Fruit fly (Drosophila melanogaster) whole organism, embryonic: ENCODE data around the gene sosie.
A peak's percentile ranks its signal among the peaks of the same experiment; 100 is the strongest.

Experiments
- Bdp1 ChIP-seq: fragments of 200-800 bp; sonication (Bioruptor generic); optimal IDR thresholded peaks from 3 replicates; lab custom pipeline; 2016; ENCODE audit warnings: missing biosample characterization, missing genetic modification characterization
- CG11085 ChIP-seq: fragments of 200-800 bp; sonication (Bioruptor generic); IDR thresholded peaks from 2 replicates; pipeline ENCODE4 v1.3.6; 2022; ENCODE audit warnings: missing biosample characterization, missing genetic modification characterization
- CG11696 ChIP-seq: fragments of 200-800 bp; sonication (Bioruptor generic); IDR thresholded peaks from 2 replicates; pipeline ENCODE4 v1.3.6; 2022; ENCODE audit warnings: missing biosample characterization, missing genetic modification characterization
- CG14860 ChIP-seq: fragments of 200-800 bp; sonication (Bioruptor generic); IDR thresholded peaks from 3 replicates; pipeline ENCODE4 v1.3.6; 2022; ENCODE audit warnings: missing biosample characterization, missing genetic modification characterization; ENCODE audit not compliant: partially characterized antibody
- CG1832 ChIP-seq: fragments of 200-800 bp; sonication (Bioruptor generic); optimal IDR thresholded peaks from 2 replicates; lab custom pipeline; 2017; ENCODE audit warnings: missing biosample characterization, mild to moderate bottlenecking, missing genetic modification characterization, inconsistent platforms
- CG18764 ChIP-seq: fragments of 200-800 bp; sonication (Bioruptor generic); optimal IDR thresholded peaks from 3 replicates; lab custom pipeline; 2016; ENCODE audit warnings: missing biosample characterization, missing genetic modification characterization
- CG2120 ChIP-seq: fragments of 200-800 bp; sonication (Bioruptor generic); optimal IDR thresholded peaks from 3 replicates; lab custom pipeline; 2016; ENCODE audit warnings: missing biosample characterization, missing genetic modification characterization
- CG2129 ChIP-seq: fragments of 200-800 bp; sonication (Bioruptor generic); IDR thresholded peaks from 2 replicates; pipeline ENCODE4 v1.3.6; 2022; ENCODE audit warnings: missing biosample characterization, missing genetic modification characterization; ENCODE audit not compliant: partially characterized antibody
- CG30431 ChIP-seq: fragments of 200-800 bp; sonication (Bioruptor generic); optimal IDR thresholded peaks from 2 replicates; lab custom pipeline; 2017; ENCODE audit warnings: missing biosample characterization, missing genetic modification characterization
- CG31388 ChIP-seq: fragments of 200-800 bp; sonication (Bioruptor generic); optimal IDR thresholded peaks from 2 replicates; lab custom pipeline; 2016; ENCODE audit warnings: missing biosample characterization, missing genetic modification characterization
- CG3163 ChIP-seq: fragments of 200-800 bp; sonication (Bioruptor generic); optimal IDR thresholded peaks from 3 replicates; lab custom pipeline; 2016; ENCODE audit warnings: missing biosample characterization, missing genetic modification characterization
- CG7556 ChIP-seq: fragments of 200-800 bp; sonication (Bioruptor generic); optimal IDR thresholded peaks from 2 replicates; lab custom pipeline; 2017; ENCODE audit warnings: missing biosample characterization, mild to moderate bottlenecking, missing genetic modification characterization
- CG7745 ChIP-seq: fragments of 200-800 bp; sonication (Bioruptor generic); optimal IDR thresholded peaks from 2 replicates; lab custom pipeline; 2018; ENCODE audit warnings: missing biosample characterization, mild to moderate bottlenecking, missing genetic modification characterization, moderate library complexity
- CG7928 ChIP-seq: fragments of 200-800 bp; sonication (Bioruptor generic); optimal IDR thresholded peaks from 2 replicates; lab custom pipeline; 2017; ENCODE audit warnings: missing biosample characterization, mild to moderate bottlenecking, missing genetic modification characterization
- CG8765 ChIP-seq: fragments of 200-800 bp; sonication (Bioruptor generic); IDR thresholded peaks from 2 replicates; pipeline ENCODE4 v1.3.6; 2022; ENCODE audit warnings: missing biosample characterization, missing genetic modification characterization
- CrebB ChIP-seq: fragments of 200-800 bp; sonication (Bioruptor generic); optimal IDR thresholded peaks from 3 replicates; lab custom pipeline; 2018; ENCODE audit warnings: missing biosample characterization, mild to moderate bottlenecking, missing genetic modification characterization
- Dek ChIP-seq: fragments of 200-800 bp; sonication (Bioruptor generic); optimal IDR thresholded peaks from 3 replicates; lab custom pipeline; 2019; ENCODE audit warnings: missing biosample characterization, mild to moderate bottlenecking, missing genetic modification characterization, moderate library complexity
- HLH3B ChIP-seq: fragments of 200-800 bp; sonication (Bioruptor generic); IDR thresholded peaks from 2 replicates; pipeline ENCODE4 v1.3.6; 2022; ENCODE audit warnings: missing biosample characterization, missing genetic modification characterization
- HLH54F ChIP-seq: fragments of 200-800 bp; sonication (Bioruptor generic); optimal IDR thresholded peaks from 3 replicates; lab custom pipeline; 2016; ENCODE audit warnings: missing biosample characterization, missing genetic modification characterization
- Meics ChIP-seq: fragments of 200-800 bp; sonication (Bioruptor generic); optimal IDR thresholded peaks from 2 replicates; lab custom pipeline; 2017; ENCODE audit warnings: missing biosample characterization, mild to moderate bottlenecking, missing genetic modification characterization
- Mes4 ChIP-seq: fragments of 200-800 bp; sonication (Bioruptor generic); optimal IDR thresholded peaks from 2 replicates; lab custom pipeline; 2016; ENCODE audit warnings: missing biosample characterization, missing genetic modification characterization
- NK7.1 ChIP-seq: fragments of 200-800 bp; sonication (Bioruptor generic); optimal IDR thresholded peaks from 3 replicates; lab custom pipeline; 2016; ENCODE audit warnings: missing biosample characterization, missing genetic modification characterization
- NfI ChIP-seq: fragments of 200-800 bp; sonication (Bioruptor generic); optimal IDR thresholded peaks from 3 replicates; lab custom pipeline; 2018; ENCODE audit warnings: missing biosample characterization, mild to moderate bottlenecking, missing genetic modification characterization, moderate library complexity
- Oli ChIP-seq: fragments of 200-800 bp; sonication (Bioruptor generic); optimal IDR thresholded peaks from 2 replicates; lab custom pipeline; 2018; ENCODE audit warnings: missing biosample characterization, mild to moderate bottlenecking, missing genetic modification characterization, moderate library complexity
- ara ChIP-seq: fragments of 200-800 bp; sonication (Bioruptor generic); IDR thresholded peaks from 2 replicates; pipeline ENCODE4 v1.3.6; 2022; ENCODE audit warnings: missing biosample characterization, missing genetic modification characterization
- cad ChIP-seq: fragments of >200 bp; optimal IDR thresholded peaks from 2 replicates; lab custom pipeline; 2017; ENCODE audit warnings: missing biosample characterization, missing genetic modification characterization
- dati ChIP-seq: fragments of 200-800 bp; sonication (Bioruptor generic); IDR thresholded peaks from 2 replicates; pipeline ENCODE4 v1.3.6; 2022; ENCODE audit warnings: missing biosample characterization, missing genetic modification characterization
- fd3F ChIP-seq: fragments of 200-800 bp; sonication (Bioruptor generic); optimal IDR thresholded peaks from 2 replicates; lab custom pipeline; 2018; ENCODE audit warnings: missing biosample characterization, mild to moderate bottlenecking, missing genetic modification characterization, moderate library complexity
- fd64A ChIP-seq: fragments of 200-800 bp; sonication (Bioruptor generic); optimal IDR thresholded peaks from 3 replicates; lab custom pipeline; 2018; ENCODE audit warnings: missing biosample characterization, mild to moderate bottlenecking, missing genetic modification characterization
- gce ChIP-seq: fragments of 200-800 bp; sonication (Bioruptor generic); IDR thresholded peaks from 3 replicates; pipeline ENCODE4 v1.3.6; 2022; ENCODE audit warnings: missing biosample characterization, missing genetic modification characterization
- gro ChIP-seq: fragments of 200-800 bp; sonication (Bioruptor generic); optimal IDR thresholded peaks from 2 replicates; lab custom pipeline; 2016; ENCODE audit warnings: missing biosample characterization, missing genetic modification characterization
- gsb ChIP-seq: fragments of 200-800 bp; sonication (Bioruptor generic); IDR thresholded peaks from 2 replicates; pipeline ENCODE4 v1.3.6; 2022; ENCODE audit warnings: missing biosample characterization, missing genetic modification characterization
- kni ChIP-seq: fragments of 200-800 bp; sonication (Bioruptor generic); optimal IDR thresholded peaks from 3 replicates; lab custom pipeline; 2017; ENCODE audit warnings: mild to moderate bottlenecking, missing biosample characterization, missing genetic modification reagents, missing genetic modification characterization
- lov ChIP-seq, 2 experiments: fragments of 200-800 bp in 1 of 2; fragments of >200 bp in 1 of 2; sonication (Bioruptor generic) in 1 of 2; IDR thresholded peaks in 1 of 2; optimal IDR thresholded peaks in 1 of 2; 2 replicates in 1 of 2; 3 replicates in 1 of 2; pipeline versions ENCODE4 v1.3.6 to Lab custom; 2017 to 2022; ENCODE audit warnings: missing biosample characterization in 1 of 2, missing genetic modification characterization in 1 of 2
- luna ChIP-seq: fragments of 200-800 bp; sonication (Bioruptor generic); optimal IDR thresholded peaks from 2 replicates; lab custom pipeline; 2016; ENCODE audit warnings: missing biosample characterization, missing genetic modification characterization
- nom ChIP-seq: fragments of 200-800 bp; sonication (Bioruptor generic); optimal IDR thresholded peaks from 2 replicates; lab custom pipeline; 2017; ENCODE audit warnings: missing biosample characterization, missing genetic modification characterization, mild to moderate bottlenecking, moderate library complexity, missing genetic modification reagents
- odd ChIP-seq: fragments of 200-800 bp; sonication (Bioruptor generic); optimal IDR thresholded peaks from 2 replicates; lab custom pipeline; 2017; ENCODE audit warnings: missing biosample characterization, mild to moderate bottlenecking, missing genetic modification characterization
- pan ChIP-seq, 4 experiments: fragments of >200 bp in 3 of 4; fragments of 200-800 bp in 1 of 4; sonication (Bioruptor generic) in 1 of 4; optimal IDR thresholded peaks in 3 of 4; IDR thresholded peaks in 1 of 4; 2 replicates each; pipeline versions ENCODE4 v1.3.6 to Lab custom; 2017 to 2022; ENCODE audit warnings: missing biosample characterization in 2 of 4, missing genetic modification characterization in 2 of 4, mixed read lengths in 1 of 4
- prd ChIP-seq, 3 experiments: fragments of >200 bp in 2 of 3; fragments of 200-800 bp in 1 of 3; sonication (Bioruptor generic) in 1 of 3; optimal IDR thresholded peaks in 2 of 3; IDR thresholded peaks in 1 of 3; 2 replicates in 2 of 3; 3 replicates in 1 of 3; pipeline versions ENCODE4 v1.3.6 to Lab custom; 2017 to 2022; ENCODE audit warnings: missing biosample characterization in 1 of 3, missing genetic modification characterization in 1 of 3
- pzg ChIP-seq: fragments of 200-800 bp; sonication (Bioruptor generic); optimal IDR thresholded peaks from 3 replicates; lab custom pipeline; 2018; ENCODE audit warnings: missing biosample characterization, mild to moderate bottlenecking, missing genetic modification characterization, moderate library complexity
- rib ChIP-seq: fragments of 200-800 bp; sonication (Bioruptor generic); IDR thresholded peaks from 2 replicates; pipeline ENCODE4 v1.3.6; 2022; ENCODE audit warnings: missing biosample characterization, missing genetic modification characterization
- sens ChIP-seq: fragments of 200-800 bp; sonication (Bioruptor generic); peaks from one replicate; lab custom pipeline; 2016; ENCODE audit warnings: missing biosample characterization, missing genetic modification characterization
- sim ChIP-seq: fragments of 200-800 bp; sonication (Bioruptor generic); IDR thresholded peaks from 2 replicates; pipeline ENCODE4 v1.3.6; 2022; ENCODE audit warnings: missing biosample characterization, missing genetic modification characterization
- stwl ChIP-seq: fragments of 200-800 bp; sonication (Bioruptor generic); optimal IDR thresholded peaks from 3 replicates; lab custom pipeline; 2018; ENCODE audit warnings: missing biosample characterization, mild to moderate bottlenecking, missing genetic modification characterization, moderate library complexity
- tio ChIP-seq: fragments of 200-800 bp; sonication (Bioruptor generic); optimal IDR thresholded peaks from 2 replicates; lab custom pipeline; 2017; ENCODE audit warnings: missing biosample characterization, missing genetic modification characterization, inconsistent platforms
- ttk ChIP-seq: fragments of 200-800 bp; sonication (Bioruptor generic); IDR thresholded peaks from 2 replicates; pipeline ENCODE4 v2.1.2; 2022; ENCODE audit warnings: missing biosample characterization, missing genetic modification characterization
- wor ChIP-seq: fragments of 200-800 bp; sonication (Bioruptor generic); IDR thresholded peaks from 2 replicates; pipeline ENCODE4 v1.3.6; 2022; ENCODE audit warnings: missing biosample characterization, missing genetic modification characterization

sosie gene

dm6 chr3R:24875939-24876842 is 42.4 kb downstream of the sosie start, which contains the start of gene CG3744 (continued):
- TF ChIP-seq wor (GFP tag; lab: Robert Waterston, UW) (peak; percentile 82), gro (GFP tag; lab: Kevin White, UChicago) (peak; percentile 57), fd3F (peak; percentile 90), CrebB (tag; lab: Kevin White, UChicago) (peak; percentile 69), sens (GFP tag; lab: Kevin White, UChicago) (peak; percentile 82), pan (optimal IDR thresholded peaks at IDR 0.05; lab: Kevin White, UChicago) (no peak), pan (GFP tag; optimal IDR thresholded peaks at IDR 0.05 in 1 of 2, IDR thresholded peaks at IDR 0.05 in 1 of 2) (peak in 1 of 2 experiments; percentile 95), HLH3B (GFP tag; lab: Robert Waterston, UW) (peak; percentile 92), NfI (GFP tag; lab: Kevin White, UChicago) (peak; percentile 95), CG7928 (peak; percentile 63), CG31388 (peak; percentile 28), CG7556 (GFP tag; lab: Kevin White, UChicago) (peak; percentile 86), pzg (peak; percentile 57), CG2129 (GFP tag; lab: Robert Waterston, UW) (peak; percentile 94), luna (GFP tag; lab: Kevin White, UChicago) (peak; percentile 37), dati (GFP tag; lab: Robert Waterston, UW) (peak; percentile 71; the same call in 1 of the 2 replicates), sim (GFP tag; lab: Robert Waterston, UW) (peak; percentile 49; the same call in 1 of the 2 replicates), CG11696 (peak; percentile 81), stwl (tag; lab: Kevin White, UChicago) (peak; percentile 29), lov (optimal IDR thresholded peaks at IDR 0.05; lab: Kevin White, UChicago) (no peak), lov (GFP tag; IDR thresholded peaks at IDR 0.05; lab: Robert Waterston, UW) (peak; percentile 93), ttk (GFP tag; lab: Robert Waterston, UW) (peak; percentile 89), HLH54F (GFP tag; lab: Kevin White, UChicago) (peak; percentile 82), gce (peak; percentile 87), Meics (peak; percentile 93), kni (GFP tag; lab: Kevin White, UChicago) (peak; percentile 80), cad (GFP tag; lab: Kevin White, UChicago) (no peak), prd (optimal IDR thresholded peaks at IDR 0.05; lab: Kevin White, UChicago) (no peak), prd (GFP tag; IDR thresholded peaks at IDR 0.05; lab: Robert Waterston, UW) (peak; percentile 96), CG7745 (no peak), CG18764 (GFP tag; lab: Kevin White, UChicago) (peak; percentile 81), CG2120 (peak; percentile 92), Bdp1 (GFP tag; lab: Kevin White, UChicago) (peak; percentile 29), rib (GFP tag; lab: Robert Waterston, UW) (peak; percentile 90), nom (GFP tag; lab: Kevin White, UChicago) (no peak), CG1832 (GFP tag; lab: Kevin White, UChicago) (no peak), CG3163 (GFP tag; lab: Kevin White, UChicago) (peak; percentile 27), Mes4 (GFP tag; lab: Kevin White, UChicago) (no peak), Oli (tag; lab: Kevin White, UChicago) (peak; percentile 84), CG8765 (GFP tag; lab: Robert Waterston, UW) (peak; percentile 92), CG11085 (GFP tag; lab: Robert Waterston, UW) (peak; percentile 94), NK7.1 (GFP tag; lab: Kevin White, UChicago) (peak; percentile 24), gsb (GFP tag; lab: Robert Waterston, UW) (peak; percentile 89), odd (GFP tag; lab: Kevin White, UChicago) (peak; percentile 50), fd64A (GFP tag; lab: Kevin White, UChicago) (no peak), Dek (tag; lab: Kevin White, UChicago) (peak; percentile 95), CG30431 (peak; percentile 82), ara (peak; percentile 92), CG14860 (peak; percentile 89), tio (GFP tag; lab: Kevin White, UChicago) (no peak)
